In the genomic region with DNA sequence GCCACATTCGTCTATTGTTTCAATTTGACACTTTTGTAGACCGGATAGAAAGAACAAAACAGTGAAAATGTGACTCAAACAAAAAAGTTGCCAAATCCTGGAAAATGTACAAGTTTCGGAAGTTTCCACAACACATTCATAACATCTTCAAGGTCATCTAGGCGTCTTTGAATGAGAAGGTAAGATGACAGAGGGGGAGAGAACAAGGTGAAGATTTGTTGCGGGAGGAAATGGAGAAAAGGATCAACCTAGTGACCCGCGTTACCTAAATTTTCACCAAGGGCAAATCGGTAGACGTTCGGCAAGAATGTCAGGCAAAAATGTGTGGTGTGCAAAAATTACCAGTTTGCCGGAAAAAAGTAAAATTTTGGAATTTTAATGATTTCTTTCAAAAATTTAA, we compare ENCODE assay signal across 2 worm cellular contexts.
TF ChIP-seq lines count a peak whose summit lies in the region.

No protein-coding gene starts in this region.

TF ChIP-seq in whole organism, L1 larva, 84 proteins besides CTCF, POLR2A, EP300 and RAD21:
- TF ChIP-seq efl-1 (optimal IDR thresholded peaks at IDR 0.05; lab: Kevin White, UChicago) (no peak), efl-1 (GFP tag; optimal IDR thresholded peaks at IDR 0.05 in 1 of 2; lab: Kevin White, UChicago) (peak in 1 of 2 experiments; percentile 80), blmp-1 (tag; optimal IDR thresholded peaks at IDR 0.05; lab: Kevin White, UChicago) (peak; percentile 70), nhr-77 (tag; optimal IDR thresholded peaks at IDR 0.05; lab: Kevin White, UChicago) (no peak)

TF ChIP-seq in whole organism, L3 larva, 47 proteins besides CTCF, POLR2A, EP300 and RAD21:
- TF ChIP-seq pqm-1 (tag; optimal IDR thresholded peaks at IDR 0.05; lab: Kevin White, UChicago) (no peak), elt-1 (tag; optimal IDR thresholded peaks at IDR 0.05; lab: Kevin White, UChicago) (no peak), unc-62 (GFP tag; optimal IDR thresholded peaks at IDR 0.05; lab: Kevin White, UChicago) (no peak), elt-3 (tag; optimal IDR thresholded peaks at IDR 0.05; lab: Kevin White, UChicago) (no peak), unc-39 (tag; optimal IDR thresholded peaks at IDR 0.05; lab: Kevin White, UChicago) (no peak), ztf-11 (tag; optimal IDR thresholded peaks at IDR 0.05; lab: Kevin White, UChicago) (no peak), nhr-25 (tag; optimal IDR thresholded peaks at IDR 0.05; lab: Kevin White, UChicago) (peak; percentile 51), ceh-9 (tag; optimal IDR thresholded peaks at IDR 0.05; lab: Kevin White, UChicago) (no peak), snpc-4 (tag; optimal IDR thresholded peaks at IDR 0.05; lab: Kevin White, UChicago) (no peak)
